Worm (Caenorhabditis elegans) whole organism, L2 larva: Measurements from ENCODE around the gene fbxa-174.

Experiments
- F13H6.1 ChIP-seq: sonication (generic microtip); optimal IDR thresholded peaks from 2 replicates; lab custom pipeline; 2016; ENCODE audit warnings: missing genetic modification characterization, missing compliant biosample characterization
- Y55F3AM.14 ChIP-seq: fragments of 200-800 bp; sonication (Bioruptor generic); optimal IDR thresholded peaks from 2 replicates; lab custom pipeline; 2018; ENCODE audit warnings: mild to moderate bottlenecking, missing genetic modification characterization, missing compliant biosample characterization
- ZK546.5 ChIP-seq: sonication (generic microtip); optimal IDR thresholded peaks from 2 replicates; lab custom pipeline; 2017; ENCODE audit warnings: missing biosample characterization, missing genetic modification characterization
- aly-2 ChIP-seq: fragments of 150-350 bp; optimal IDR thresholded peaks from 2 replicates; lab custom pipeline; 2014; ENCODE audit warnings: missing biosample characterization, missing genetic modification characterization
- blmp-1 ChIP-seq: sonication (generic microtip); optimal IDR thresholded peaks from 2 replicates; lab custom pipeline; 2017; ENCODE audit warnings: missing genetic modification characterization, mild to moderate bottlenecking, missing compliant biosample characterization, antibody characterized with exemption, moderate library complexity; ENCODE audit not compliant: insufficient read depth
- ceh-16 ChIP-seq: fragments of 150-350 bp; optimal IDR thresholded peaks from 2 replicates; lab custom pipeline; 2014; ENCODE audit warnings: missing biosample characterization, missing genetic modification characterization
- ceh-82 ChIP-seq: fragments of 150-350 bp; optimal IDR thresholded peaks from 2 replicates; lab custom pipeline; 2014; ENCODE audit warnings: missing biosample characterization, missing genetic modification characterization
- crh-2 ChIP-seq: sonication (generic microtip); optimal IDR thresholded peaks from 2 replicates; lab custom pipeline; 2017; ENCODE audit warnings: missing biosample characterization, missing genetic modification characterization
- egl-27 ChIP-seq: sonication (generic microtip); optimal IDR thresholded peaks from 3 replicates; lab custom pipeline; 2017; ENCODE audit warnings: missing biosample characterization, missing genetic modification reagents, missing genetic modification characterization
- fos-1 ChIP-seq: fragments of 150-350 bp; optimal IDR thresholded peaks from 2 replicates; lab custom pipeline; 2014; ENCODE audit warnings: missing biosample characterization, missing genetic modification characterization
- gmeb-1 ChIP-seq: fragments of 150-350 bp; optimal IDR thresholded peaks from 2 replicates; lab custom pipeline; 2014; ENCODE audit warnings: missing biosample characterization, missing genetic modification characterization
- lin-39 ChIP-seq: fragments of 150-350 bp; optimal IDR thresholded peaks from 2 replicates; lab custom pipeline; 2014; ENCODE audit warnings: missing biosample characterization, missing genetic modification reagents, missing genetic modification characterization
- mab-5 ChIP-seq: fragments of 150-350 bp; optimal IDR thresholded peaks from 2 replicates; lab custom pipeline; 2014; ENCODE audit warnings: missing biosample characterization, missing genetic modification characterization
- mdl-1 ChIP-seq, 2 experiments: fragments of 150-350 bp in 1 of 2; sonication (generic microtip) in 1 of 2; optimal IDR thresholded peaks; 2 replicates each; lab custom pipeline; 2017; ENCODE audit warnings: missing biosample characterization in 2 of 2, missing genetic modification characterization in 2 of 2
- nhr-23 ChIP-seq: fragments of 150-350 bp; optimal IDR thresholded peaks from 2 replicates; lab custom pipeline; 2014; ENCODE audit warnings: missing biosample characterization, missing genetic modification reagents, missing genetic modification characterization
- nhr-6 ChIP-seq: fragments of 150-350 bp; optimal IDR thresholded peaks from 2 replicates; lab custom pipeline; 2014; ENCODE audit warnings: missing biosample characterization, missing genetic modification characterization
- peb-1 ChIP-seq: fragments of 150-350 bp; optimal IDR thresholded peaks from 2 replicates; lab custom pipeline; 2014; ENCODE audit warnings: missing biosample characterization, missing genetic modification characterization
- sma-3 ChIP-seq: sonication (generic microtip); optimal IDR thresholded peaks from 2 replicates; lab custom pipeline; 2016; ENCODE audit warnings: missing genetic modification reagents, missing genetic modification characterization, missing compliant biosample characterization
- ztf-11 ChIP-seq: sonication (generic microtip); optimal IDR thresholded peaks from 2 replicates; lab custom pipeline; 2017; ENCODE audit warnings: missing biosample characterization, missing genetic modification characterization

fbxa-174 gene

DNA sequence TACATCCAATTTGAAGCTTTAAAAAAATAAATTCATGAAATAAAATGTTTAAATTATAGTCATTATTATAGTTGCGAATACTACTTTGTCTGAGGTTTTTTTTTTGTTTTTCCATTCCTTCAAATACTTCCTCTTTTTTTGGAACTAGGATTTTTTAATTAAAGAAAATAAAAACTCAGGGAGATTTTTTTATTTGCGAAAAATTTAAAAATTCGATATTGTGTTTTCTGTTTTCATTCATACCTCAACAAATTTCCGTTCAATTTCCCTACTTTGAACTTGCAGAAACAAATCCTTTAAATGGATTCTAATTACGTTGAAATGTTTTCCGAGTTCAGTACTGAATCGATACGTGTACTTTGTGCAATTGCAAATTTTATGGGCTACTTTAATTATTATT is 49.8 kb downstream of the fbxa-174 start, which contains the start of gene srw-32:
srw-32 (plus strand) TSS at position 301 of the 400 bp plus-strand sequence.
- no peak for TF ChIP-seq ZK546.5
- TF ChIP-seq Y55F3AM.14 (GFP tag; lab: Kevin White, UChicago), result no peak
- TF ChIP-seq blmp-1 (tag; lab: Kevin White, UChicago), result no peak
- no peak for TF ChIP-seq fos-1 (tag; lab: Kevin White, UChicago)
- TF ChIP-seq F13H6.1 (tag; lab: Kevin White, UChicago), result no peak
- no peak for TF ChIP-seq ceh-16 (tag; lab: Kevin White, UChicago)
- no peak for TF ChIP-seq gmeb-1 (tag; lab: Kevin White, UChicago)
- TF ChIP-seq nhr-6 (tag; lab: Kevin White, UChicago), result no peak
- TF ChIP-seq mdl-1 (tag; optimal IDR thresholded peaks at IDR 0.05; lab: Kevin White, UChicago), result no peak

DNA sequence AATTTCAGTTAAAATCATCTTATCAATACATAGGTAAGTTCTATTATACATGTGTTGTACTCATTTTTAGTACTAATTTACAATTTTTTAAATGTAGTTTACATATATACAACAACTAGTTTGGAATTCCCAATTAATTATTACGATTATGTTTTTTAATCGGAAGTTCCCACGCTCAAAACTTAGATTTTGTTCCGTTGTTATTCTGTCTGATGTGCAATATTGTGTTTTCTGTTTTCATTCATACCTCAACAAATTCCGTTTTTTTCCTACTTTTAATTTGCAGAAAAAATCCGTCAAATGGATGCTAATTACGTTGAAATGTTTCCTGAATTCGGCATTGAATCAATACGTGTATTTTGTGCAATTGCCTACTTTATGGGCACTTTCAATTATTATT is 52.0 kb downstream of the fbxa-174 start, which contains the start of gene srw-31:
srw-31 (plus strand) TSS at position 301 of the 400 bp plus-strand sequence.
- no peak for TF ChIP-seq nhr-23
- TF ChIP-seq peb-1, result no peak
- TF ChIP-seq crh-2, result no peak
- no peak for TF ChIP-seq ztf-11
- TF ChIP-seq sma-3 (GFP tag; lab: Kevin White, UChicago), result no peak
- TF ChIP-seq fos-1 (tag; lab: Kevin White, UChicago), result no peak
- TF ChIP-seq F13H6.1 (tag; lab: Kevin White, UChicago), result no peak
- TF ChIP-seq egl-27 (tag; lab: Kevin White, UChicago), result no peak
- TF ChIP-seq mab-5 (tag; lab: Kevin White, UChicago), result no peak
- no peak for TF ChIP-seq ZK546.5
- TF ChIP-seq aly-2 (tag; lab: Kevin White, UChicago), result no peak
- TF ChIP-seq lin-39 (tag; lab: Kevin White, UChicago), result no peak
- TF ChIP-seq ceh-82 (tag; lab: Kevin White, UChicago), result no peak
